Worm (Caenorhabditis elegans) whole organism, L4 larva: ENCODE results near the gene clec-169.
A peak's percentile ranks its signal among the peaks of the same experiment; 100 is the strongest.

Source experiments
- D1046.2 ChIP-seq: fragments of 200-800 bp; sonication (Bioruptor generic); IDR thresholded peaks from 2 replicates; pipeline ENCODE4 v1.3.6; 2022; ENCODE audit warnings: missing genetic modification characterization, missing compliant biosample characterization
- F49E8.2 ChIP-seq: sonication (generic microtip); optimal IDR thresholded peaks from 2 replicates; lab custom pipeline; 2016; ENCODE audit warnings: missing compliant biosample characterization, mild to moderate bottlenecking, missing genetic modification characterization, borderline replicate concordance
- R02D3.7 ChIP-seq: fragments of 150-350 bp; sonication (generic microtip); optimal IDR thresholded peaks from 3 replicates; lab custom pipeline; 2014; ENCODE audit warnings: missing biosample characterization, missing genetic modification characterization
- T20F7.1 ChIP-seq: fragments of 200-800 bp; sonication (Bioruptor generic); optimal IDR thresholded peaks from 2 replicates; lab custom pipeline; 2018; ENCODE audit warnings: mild to moderate bottlenecking, missing genetic modification characterization, missing compliant biosample characterization
- T26A8.4 ChIP-seq: fragments of 200-800 bp; sonication (Bioruptor generic); IDR thresholded peaks from 2 replicates; pipeline ENCODE4 v1.3.6; 2022; ENCODE audit warnings: missing genetic modification characterization, missing compliant biosample characterization
- aha-1 ChIP-seq: fragments of 150-350 bp; peaks from one replicate; lab custom pipeline; 2014; ENCODE audit warnings: missing biosample characterization, missing genetic modification characterization
- aly-2 ChIP-seq: sonication (generic microtip); optimal IDR thresholded peaks from 2 replicates; lab custom pipeline; 2018; ENCODE audit warnings: missing biosample characterization, missing genetic modification characterization
- ama-1 ChIP-seq: fragments of 150-350 bp; optimal IDR thresholded peaks from 2 replicates; lab custom pipeline; 2014; ENCODE audit warnings: inconsistent platforms, mixed read lengths
- ceh-20 ChIP-seq: fragments of 200-800 bp; sonication (Bioruptor generic); IDR thresholded peaks from 2 replicates; pipeline ENCODE4 v1.3.6; 2022; ENCODE audit warnings: missing genetic modification reagents, missing genetic modification characterization, missing compliant biosample characterization
- ceh-28 ChIP-seq: fragments of 150-350 bp; optimal IDR thresholded peaks from 2 replicates; lab custom pipeline; 2014; ENCODE audit warnings: missing biosample characterization, missing genetic modification reagents, missing genetic modification characterization
- ceh-32 ChIP-seq: sonication (generic microtip); optimal IDR thresholded peaks from 2 replicates; lab custom pipeline; 2016; ENCODE audit warnings: mild to moderate bottlenecking, missing genetic modification characterization, missing compliant biosample characterization; ENCODE audit not compliant: poor library complexity
- ceh-82 ChIP-seq: sonication (generic microtip); optimal IDR thresholded peaks from 2 replicates; lab custom pipeline; 2017; ENCODE audit warnings: missing biosample characterization, missing genetic modification characterization
- daf-16 ChIP-seq, 3 experiments: sonication (generic microtip); optimal IDR thresholded peaks; 2 replicates each; lab custom pipeline; 2016 to 2017; ENCODE audit warnings: missing genetic modification characterization in 3 of 3, missing genetic modification reagents in 3 of 3, mild to moderate bottlenecking in 2 of 3, missing compliant biosample characterization in 2 of 3, missing biosample characterization in 1 of 3, moderate library complexity in 1 of 3
- dmd-6 ChIP-seq: fragments of 200-800 bp; sonication (Bioruptor generic); IDR thresholded peaks from 2 replicates; pipeline ENCODE4 v1.3.6; 2022; ENCODE audit warnings: missing genetic modification reagents, missing genetic modification characterization, missing compliant biosample characterization
- dmd-8 ChIP-seq: fragments of 200-800 bp; sonication (Bioruptor generic); IDR thresholded peaks from 2 replicates; pipeline ENCODE4 v1.3.6; 2022; ENCODE audit warnings: missing genetic modification characterization, missing compliant biosample characterization
- dmd-9 ChIP-seq: fragments of 200-800 bp; sonication (Bioruptor generic); IDR thresholded peaks from 2 replicates; pipeline ENCODE4 v1.3.6; 2022; ENCODE audit warnings: missing genetic modification reagents, missing genetic modification characterization, missing compliant biosample characterization
- fkh-10 ChIP-seq: fragments of 150-350 bp; optimal IDR thresholded peaks from 2 replicates; lab custom pipeline; 2014; ENCODE audit warnings: missing biosample characterization, missing genetic modification reagents, missing genetic modification characterization
- lin-15B ChIP-seq: fragments of 150-350 bp; sonication (generic microtip); optimal IDR thresholded peaks from 3 replicates; lab custom pipeline; 2014; ENCODE audit warnings: missing biosample characterization, missing genetic modification characterization
- lin-29 ChIP-seq: fragments of 200-800 bp; sonication (Bioruptor generic); IDR thresholded peaks from 2 replicates; pipeline ENCODE4 v1.3.6; 2022; ENCODE audit warnings: missing genetic modification reagents, missing genetic modification characterization, missing compliant biosample characterization
- lsy-2 ChIP-seq, 2 experiments: fragments of 150-350 bp in 1 of 2; sonication (generic microtip) in 1 of 2; optimal IDR thresholded peaks; 2 replicates each; lab custom pipeline; 2014 to 2017; ENCODE audit warnings: missing biosample characterization in 2 of 2, missing genetic modification characterization in 2 of 2
- mep-1 ChIP-seq: fragments of 150-350 bp; sonication (generic microtip); optimal IDR thresholded peaks from 3 replicates; lab custom pipeline; 2014; ENCODE audit warnings: missing biosample characterization, missing genetic modification characterization
- nhr-10 ChIP-seq: fragments of 150-350 bp; optimal IDR thresholded peaks from 2 replicates; lab custom pipeline; 2014; ENCODE audit warnings: missing biosample characterization, missing genetic modification characterization
- nhr-111 ChIP-seq: fragments of 200-800 bp; sonication (Bioruptor generic); optimal IDR thresholded peaks from 2 replicates; lab custom pipeline; 2018; ENCODE audit warnings: mild to moderate bottlenecking, missing genetic modification characterization, missing compliant biosample characterization
- nhr-237 ChIP-seq: sonication (generic microtip); optimal IDR thresholded peaks from 2 replicates; lab custom pipeline; 2017; ENCODE audit warnings: missing biosample characterization, missing genetic modification characterization
- nhr-28 ChIP-seq: fragments of 150-350 bp; optimal IDR thresholded peaks from 2 replicates; lab custom pipeline; 2014; ENCODE audit warnings: missing biosample characterization, missing genetic modification characterization
- nhr-42 ChIP-seq: fragments of 200-800 bp; sonication (Bioruptor generic); IDR thresholded peaks from 2 replicates; pipeline ENCODE4 v1.3.6; 2022; ENCODE audit warnings: missing genetic modification characterization, missing compliant biosample characterization
- nhr-6 ChIP-seq: fragments of 150-350 bp; optimal IDR thresholded peaks from 2 replicates; lab custom pipeline; 2014; ENCODE audit warnings: missing biosample characterization, missing genetic modification characterization
- nhr-76 ChIP-seq: fragments of 150-350 bp; optimal IDR thresholded peaks from 2 replicates; lab custom pipeline; 2014; ENCODE audit warnings: missing biosample characterization, missing genetic modification characterization
- nhr-77 ChIP-seq: fragments of 150-350 bp; optimal IDR thresholded peaks from 2 replicates; lab custom pipeline; 2014; ENCODE audit warnings: missing biosample characterization, missing genetic modification characterization
- pqm-1 ChIP-seq: sonication (generic microtip); optimal IDR thresholded peaks from 2 replicates; lab custom pipeline; 2017; ENCODE audit warnings: missing biosample characterization, missing genetic modification characterization
- rbr-2 ChIP-seq: sonication (generic microtip); optimal IDR thresholded peaks from 2 replicates; lab custom pipeline; 2016; ENCODE audit warnings: missing genotype, missing genetic modification characterization, missing compliant biosample characterization
- sdz-12 ChIP-seq: fragments of 200-800 bp; sonication (Bioruptor generic); optimal IDR thresholded peaks from 2 replicates; lab custom pipeline; 2018; ENCODE audit warnings: mild to moderate bottlenecking, missing genetic modification characterization, missing compliant biosample characterization
- skn-1 ChIP-seq: fragments of 150-350 bp; optimal IDR thresholded peaks from 2 replicates; lab custom pipeline; 2014; ENCODE audit warnings: missing biosample characterization, missing genetic modification characterization
- snpc-1.2 ChIP-seq: fragments of 200-800 bp; sonication (Bioruptor generic); IDR thresholded peaks from 2 replicates; pipeline ENCODE4 v1.3.6; 2022; ENCODE audit warnings: missing genetic modification reagents, missing genetic modification characterization, missing compliant biosample characterization
- spr-1 ChIP-seq: sonication (generic microtip); optimal IDR thresholded peaks from 2 replicates; lab custom pipeline; 2016; ENCODE audit warnings: mild to moderate bottlenecking, missing genetic modification characterization, missing compliant biosample characterization
- spr-3 ChIP-seq: fragments of 200-800 bp; sonication (Bioruptor generic); optimal IDR thresholded peaks from 2 replicates; lab custom pipeline; 2018; ENCODE audit warnings: mild to moderate bottlenecking, missing genetic modification characterization, missing compliant biosample characterization
- unc-39 ChIP-seq: sonication (generic microtip); optimal IDR thresholded peaks from 2 replicates; lab custom pipeline; 2017; ENCODE audit warnings: missing biosample characterization, missing genetic modification characterization
- unc-62 ChIP-seq, 3 experiments: fragments of 150-350 bp in 1 of 3; sonication (generic microtip); optimal IDR thresholded peaks in 2 of 3; peaks in 1 of 3; 1 replicate in 1 of 3; 2 replicates in 2 of 3; lab custom pipeline; 2014 to 2017; ENCODE audit warnings: missing biosample characterization in 3 of 3, missing genetic modification characterization in 3 of 3, missing genetic modification reagents in 3 of 3, missing genotype in 1 of 3
- zip-11 ChIP-seq: fragments of 200-800 bp; sonication (Bioruptor generic); IDR thresholded peaks from 2 replicates; pipeline ENCODE4 v1.3.6; 2022; ENCODE audit warnings: missing genetic modification characterization, missing compliant biosample characterization
- ztf-11 ChIP-seq: fragments of 150-350 bp; optimal IDR thresholded peaks from 2 replicates; lab custom pipeline; 2014; ENCODE audit warnings: missing biosample characterization, missing genetic modification characterization

The clec-169 gene

DNA sequence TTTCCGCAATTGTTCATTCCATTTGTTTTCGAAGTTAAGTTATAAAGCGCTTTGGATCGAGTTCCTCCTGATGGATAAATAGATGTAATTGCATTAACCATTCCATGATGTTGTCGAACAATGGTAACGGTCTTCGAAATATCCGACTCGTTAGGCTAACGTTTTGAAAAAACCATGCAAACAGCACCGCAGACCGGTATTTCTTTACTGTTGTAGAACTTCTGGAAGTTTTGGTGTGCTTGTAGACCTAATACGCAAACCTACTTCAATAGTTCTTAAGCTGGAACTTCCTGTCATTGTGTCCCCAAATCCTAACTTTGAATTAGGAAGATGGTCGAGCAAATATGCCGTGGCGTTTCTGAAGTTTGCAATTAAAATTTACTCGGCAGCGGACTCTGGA is 15.9 kb upstream of the clec-169 start, which contains the start of gene F38A1.9:
Gene F38A1.9 (minus strand): TSS at position 101 of the 400 bp plus-strand sequence.
- no peak for TF ChIP-seq nhr-111 (GFP tag; lab: Kevin White, UChicago)
- TF ChIP-seq nhr-76 (tag; lab: Kevin White, UChicago): no peak
- TF ChIP-seq ceh-82 (tag; lab: Kevin White, UChicago): no peak
- no peak for TF ChIP-seq F49E8.2 (tag; lab: Kevin White, UChicago)
- TF ChIP-seq ceh-28 (tag; lab: Kevin White, UChicago): no peak
- no peak for TF ChIP-seq lin-29 (GFP tag; lab: Robert Waterston, UW)
- no peak for TF ChIP-seq dmd-8
- TF ChIP-seq ceh-20 (GFP tag; lab: Robert Waterston, UW): no peak
- TF ChIP-seq nhr-10 (tag; lab: Kevin White, UChicago): no peak
- TF ChIP-seq mep-1 (tag; lab: Kevin White, UChicago): no peak
- no peak for TF ChIP-seq T26A8.4 (GFP tag; lab: Robert Waterston, UW)
- TF ChIP-seq skn-1 (tag; lab: Kevin White, UChicago): no peak
- no peak for TF ChIP-seq lsy-2 (tag; optimal IDR thresholded peaks at IDR 0.05; lab: Kevin White, UChicago)
- no peak for TF ChIP-seq nhr-237
- no peak for TF ChIP-seq lin-15B (tag; lab: Kevin White, UChicago)
- no peak for TF ChIP-seq zip-11 (GFP tag; lab: Robert Waterston, UW)
- no peak for TF ChIP-seq ama-1 (lab: Kevin White, UChicago)

DNA sequence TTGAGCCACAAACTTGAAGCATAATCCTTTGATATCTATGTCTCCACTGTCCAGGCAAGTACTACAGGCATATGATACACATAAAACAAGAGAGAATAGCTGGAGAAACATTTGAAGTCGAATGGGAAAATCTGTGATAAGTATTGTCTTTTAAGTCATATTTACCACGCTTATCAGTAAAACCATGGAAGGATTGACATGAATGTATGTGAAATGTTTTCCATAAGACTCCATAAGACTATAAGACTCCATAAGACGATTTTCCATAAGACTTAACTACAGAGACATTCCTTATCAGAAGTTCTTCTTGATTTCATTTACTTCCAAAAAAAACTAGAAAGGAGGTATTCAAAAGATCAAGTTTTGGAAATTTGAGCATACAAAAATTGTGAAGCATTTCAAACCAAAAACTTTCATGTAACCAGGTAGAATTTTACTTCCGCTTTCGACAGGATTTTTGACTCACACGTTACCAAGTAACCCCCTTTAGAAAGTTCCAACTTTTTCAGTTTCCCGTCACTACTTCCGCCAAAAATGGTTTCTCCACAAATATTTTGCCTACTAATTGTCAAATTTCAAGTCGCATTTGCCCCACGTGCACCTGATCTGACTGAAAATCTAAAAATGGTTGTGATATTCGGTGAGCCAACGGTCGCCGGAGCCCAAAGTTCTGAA is 14.2 kb upstream of the clec-169 start, which contains the start of the genes clec-165 and F38A1.11:
Gene clec-165 (minus strand): TSS at position 125 of the 675 bp plus-strand sequence.
Gene F38A1.11 (plus strand): TSS at position 625 of the 675 bp plus-strand sequence.
- TF ChIP-seq nhr-28: peak; percentile 27
- TF ChIP-seq dmd-6 (GFP tag; lab: Robert Waterston, UW): peak; percentile 51
- TF ChIP-seq aha-1 (tag; lab: Kevin White, UChicago): peak; percentile 8
- TF ChIP-seq daf-16 (GFP tag; optimal IDR thresholded peaks at IDR 0.05; lab: Kevin White, UChicago): no peak
- peak; percentile 34 for TF ChIP-seq daf-16 (tag; optimal IDR thresholded peaks at IDR 0.05; lab: Kevin White, UChicago)
- TF ChIP-seq nhr-42 (GFP tag; lab: Robert Waterston, UW): no peak
- no peak for TF ChIP-seq T20F7.1 (GFP tag; lab: Kevin White, UChicago)
- TF ChIP-seq, all 104 proteins: peak for 4

DNA sequence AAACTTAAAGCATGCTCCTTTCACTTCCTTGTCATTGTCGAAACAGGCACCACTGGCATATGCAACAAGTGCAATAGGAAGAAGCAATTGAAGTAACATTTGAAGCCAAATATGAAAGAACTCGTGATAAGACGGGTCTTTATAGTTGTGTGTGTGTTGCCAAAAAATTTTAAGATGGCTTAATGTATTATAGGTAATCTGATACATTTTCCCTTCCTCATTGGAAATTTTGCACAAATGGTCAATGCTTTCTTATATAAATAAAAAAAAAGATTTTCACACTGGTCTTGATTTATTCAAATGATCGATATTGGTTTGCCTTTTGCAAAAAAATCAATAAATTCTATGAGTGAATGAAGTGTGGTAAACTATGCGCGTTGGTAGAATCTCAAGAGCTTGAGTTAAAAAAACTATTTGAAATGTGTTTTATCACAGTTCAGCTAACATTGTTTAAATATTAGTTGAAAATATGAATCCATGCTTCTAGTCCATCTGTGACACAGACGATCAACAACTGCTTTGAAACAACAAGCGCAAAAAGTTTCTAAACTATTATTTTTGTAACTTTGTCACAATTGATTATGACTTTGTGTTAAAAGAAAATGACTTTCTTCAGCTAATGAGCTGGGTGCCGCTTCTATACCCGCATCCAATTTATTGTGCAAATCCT is 9.7 kb upstream of the clec-169 start, which contains the start of the genes clec-166 and F38A1.6:
Gene clec-166 (minus strand): TSS at position 101 of the 670 bp plus-strand sequence.
Gene F38A1.6 (plus strand): TSS at position 620 of the 670 bp plus-strand sequence.
- TF ChIP-seq sdz-12 (GFP tag; lab: Kevin White, UChicago) (no peak), dmd-9 (GFP tag; lab: Robert Waterston, UW) (no peak), nhr-111 (GFP tag; lab: Kevin White, UChicago) (no peak), fkh-10 (GFP tag; lab: Kevin White, UChicago) (no peak), unc-39 (tag; lab: Kevin White, UChicago) (no peak), R02D3.7 (tag; lab: Kevin White, UChicago) (no peak)

DNA sequence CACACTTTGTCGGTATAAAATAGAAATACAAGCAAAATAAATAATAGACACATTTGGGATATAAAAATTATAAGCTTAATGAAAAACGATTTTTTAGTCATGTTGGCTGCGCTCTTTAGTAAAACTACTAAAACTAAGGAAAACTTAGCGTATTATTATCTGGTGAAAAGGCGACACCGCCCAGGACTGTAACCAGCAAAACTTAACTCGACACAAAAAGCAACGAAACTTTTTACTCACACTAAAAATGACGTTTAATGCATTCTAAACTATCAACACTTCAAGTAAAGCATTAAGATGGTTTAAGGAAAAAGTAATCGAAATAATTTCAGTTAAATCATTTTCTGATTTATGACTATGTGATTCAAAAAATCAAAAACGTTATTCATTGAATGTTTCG is 5.5 kb upstream of the clec-169 start, which contains the start of gene clec-167:
Gene clec-167 (minus strand): TSS at position 101 of the 400 bp plus-strand sequence.
- TF ChIP-seq dmd-8 (no peak), unc-62 (GFP tag; optimal IDR thresholded peaks at IDR 0.05 in 1 of 2; lab: Kevin White, UChicago) (peak in 1 of 2 experiments; percentile 1), unc-62 (tag; optimal IDR thresholded peaks at IDR 0.05; lab: Kevin White, UChicago) (no peak)

DNA sequence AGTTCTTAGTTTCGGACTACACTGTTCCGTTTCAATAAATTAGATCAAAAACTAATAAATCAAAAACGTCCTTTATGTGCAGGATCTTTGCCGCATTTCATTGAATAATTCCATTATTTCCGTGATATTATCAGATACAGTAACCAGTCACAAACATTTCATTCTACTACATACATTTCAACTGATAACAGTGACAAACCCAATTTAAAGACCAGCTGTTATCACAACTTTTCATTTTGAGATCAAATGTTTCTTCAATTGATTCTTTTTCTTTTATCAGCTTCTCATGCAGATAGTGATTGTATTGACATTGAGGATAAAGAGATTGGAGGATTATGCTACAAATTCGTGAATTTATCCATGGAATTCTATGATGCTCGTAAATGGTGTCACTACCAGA is 4.4 kb upstream of the clec-169 start, which contains the start of gene clec-168:
Gene clec-168 (plus strand): TSS at position 247 of the 400 bp plus-strand sequence.
- TF ChIP-seq spr-1 (no peak), snpc-1.2 (no peak), nhr-6 (tag; lab: Kevin White, UChicago) (no peak), nhr-28 (peak; percentile 87), aly-2 (tag; lab: Kevin White, UChicago) (no peak), ceh-32 (tag; lab: Kevin White, UChicago) (no peak), dmd-9 (GFP tag; lab: Robert Waterston, UW) (no peak), pqm-1 (peak; percentile 61), rbr-2 (tag; lab: Kevin White, UChicago) (no peak), spr-3 (GFP tag; lab: Kevin White, UChicago) (no peak), lin-29 (GFP tag; lab: Robert Waterston, UW) (no peak), dmd-6 (GFP tag; lab: Robert Waterston, UW) (peak; percentile 72), nhr-77 (peak; percentile 12), ceh-82 (tag; lab: Kevin White, UChicago) (no peak), ztf-11 (tag; lab: Kevin White, UChicago) (no peak), D1046.2 (GFP tag; lab: Robert Waterston, UW) (no peak)
